Worm (Caenorhabditis elegans) whole organism, L3 larva: Measurements from ENCODE around the gene F36H12.3.
"Not testable (repeated sequence)": the region's sequence is repeated elsewhere in the genome, so short reads cannot be mapped to it uniquely, and the experiment has no call there.

Experiments used
- ama-1 ChIP-seq: fragments of 150-350 bp; optimal IDR thresholded peaks from 2 replicates; lab custom pipeline; 2018
- ceh-16 ChIP-seq: sonication (generic microtip); optimal IDR thresholded peaks from 2 replicates; lab custom pipeline; 2017; ENCODE audit warnings: missing biosample characterization, missing genetic modification characterization
- ceh-28 ChIP-seq: fragments of 150-350 bp; optimal IDR thresholded peaks from 2 replicates; lab custom pipeline; 2014; ENCODE audit warnings: missing biosample characterization, missing genetic modification reagents, missing genetic modification characterization
- ceh-82 ChIP-seq: fragments of 150-350 bp; optimal IDR thresholded peaks from 2 replicates; lab custom pipeline; 2014; ENCODE audit warnings: missing biosample characterization, missing genetic modification characterization
- ceh-9 ChIP-seq: sonication (generic microtip); optimal IDR thresholded peaks from 2 replicates; lab custom pipeline; 2018; ENCODE audit warnings: missing biosample characterization, missing genetic modification characterization
- daf-12 ChIP-seq: fragments of 150-350 bp; optimal IDR thresholded peaks from 2 replicates; lab custom pipeline; 2014; ENCODE audit warnings: missing biosample characterization, missing genetic modification reagents, missing genetic modification characterization
- egl-5 ChIP-seq: fragments of 150-350 bp; optimal IDR thresholded peaks from 2 replicates; lab custom pipeline; 2017; ENCODE audit warnings: missing biosample characterization, missing genetic modification reagents, missing genetic modification characterization, inconsistent platforms
- elt-1 ChIP-seq: fragments of 150-350 bp; optimal IDR thresholded peaks from 2 replicates; lab custom pipeline; 2014; ENCODE audit warnings: missing biosample characterization, missing genetic modification characterization
- elt-2 ChIP-seq: sonication (generic microtip); optimal IDR thresholded peaks from 2 replicates; lab custom pipeline; 2016; ENCODE audit warnings: missing genetic modification reagents, mild to moderate bottlenecking, missing genetic modification characterization, missing compliant biosample characterization
- elt-3 ChIP-seq, 3 experiments: fragments of 150-350 bp in 1 of 3; sonication (generic microtip) in 2 of 3; optimal IDR thresholded peaks; 2 replicates in 2 of 3; 4 replicates in 1 of 3; lab custom pipeline; 2014 to 2017; ENCODE audit warnings: missing biosample characterization in 3 of 3, missing genetic modification characterization in 3 of 3
- eor-1 ChIP-seq, 2 experiments: fragments of 150-350 bp; optimal IDR thresholded peaks; 2 replicates each; lab custom pipeline; 2014 to 2018; ENCODE audit warnings: missing biosample characterization in 2 of 2, missing genetic modification characterization in 2 of 2
- fkh-10 ChIP-seq: sonication (generic microtip); optimal IDR thresholded peaks from 2 replicates; lab custom pipeline; 2017; ENCODE audit warnings: missing biosample characterization, missing genetic modification reagents, missing genetic modification characterization
- fkh-2 ChIP-seq: fragments of 150-350 bp; optimal IDR thresholded peaks from 2 replicates; lab custom pipeline; 2014; ENCODE audit warnings: missing biosample characterization, missing genetic modification reagents, missing genetic modification characterization
- fos-1 ChIP-seq: fragments of 150-350 bp; optimal IDR thresholded peaks from 2 replicates; lab custom pipeline; 2014; ENCODE audit warnings: missing biosample characterization, missing genetic modification characterization
- jun-1 ChIP-seq: fragments of 150-350 bp; optimal IDR thresholded peaks from 2 replicates; lab custom pipeline; 2014; ENCODE audit warnings: missing biosample characterization, missing genetic modification reagents, missing genetic modification characterization
- lin-39 ChIP-seq: fragments of 150-350 bp; optimal IDR thresholded peaks from 2 replicates; lab custom pipeline; 2018; ENCODE audit warnings: missing biosample characterization, missing genetic modification reagents, missing genetic modification characterization
- lsy-12 ChIP-seq: sonication (generic microtip); optimal IDR thresholded peaks from 2 replicates; lab custom pipeline; 2016; ENCODE audit warnings: mild to moderate bottlenecking, missing genetic modification characterization, missing compliant biosample characterization
- mdl-1 ChIP-seq: fragments of 150-350 bp; optimal IDR thresholded peaks from 2 replicates; lab custom pipeline; 2014; ENCODE audit warnings: missing biosample characterization, missing genetic modification characterization
- nhr-11 ChIP-seq: fragments of 150-350 bp; optimal IDR thresholded peaks from 2 replicates; lab custom pipeline; 2014; ENCODE audit warnings: missing biosample characterization, missing genetic modification characterization
- nhr-12 ChIP-seq: fragments of 150-350 bp; optimal IDR thresholded peaks from 2 replicates; lab custom pipeline; 2014; ENCODE audit warnings: missing biosample characterization, missing genetic modification characterization
- nhr-237 ChIP-seq: fragments of 150-350 bp; optimal IDR thresholded peaks from 2 replicates; lab custom pipeline; 2014; ENCODE audit warnings: missing biosample characterization, missing genetic modification characterization
- nhr-25 ChIP-seq: sonication (generic microtip); optimal IDR thresholded peaks from 2 replicates; lab custom pipeline; 2017; ENCODE audit warnings: missing biosample characterization, missing genetic modification characterization
- nhr-28 ChIP-seq: fragments of 150-350 bp; optimal IDR thresholded peaks from 2 replicates; lab custom pipeline; 2014; ENCODE audit warnings: missing biosample characterization, missing genetic modification characterization
- nhr-67 ChIP-seq: fragments of 150-350 bp; optimal IDR thresholded peaks from 2 replicates; lab custom pipeline; 2014; ENCODE audit warnings: missing biosample characterization, missing genetic modification characterization
- nhr-76 ChIP-seq: fragments of 150-350 bp; sonication (generic microtip); optimal IDR thresholded peaks from 5 replicates; lab custom pipeline; 2014; ENCODE audit warnings: missing biosample characterization, missing genetic modification characterization
- nhr-77 ChIP-seq: fragments of 150-350 bp; optimal IDR thresholded peaks from 2 replicates; lab custom pipeline; 2014; ENCODE audit warnings: missing biosample characterization, missing genetic modification characterization
- pha-4 ChIP-seq: fragments of 150-350 bp; optimal IDR thresholded peaks from 2 replicates; lab custom pipeline; 2014; ENCODE audit warnings: missing biosample characterization, missing genetic modification reagents, missing genetic modification characterization
- pqm-1 ChIP-seq: fragments of 150-350 bp; optimal IDR thresholded peaks from 2 replicates; lab custom pipeline; 2017; ENCODE audit warnings: missing biosample characterization, missing genetic modification characterization, inconsistent platforms
- sea-2 ChIP-seq: fragments of 150-350 bp; sonication (generic microtip); optimal IDR thresholded peaks from 4 replicates; lab custom pipeline; 2014; ENCODE audit warnings: missing biosample characterization, missing genetic modification reagents, missing genetic modification characterization
- skn-1 ChIP-seq: fragments of 150-350 bp; optimal IDR thresholded peaks from 2 replicates; lab custom pipeline; 2014; ENCODE audit warnings: missing biosample characterization, missing genetic modification characterization
- snpc-4 ChIP-seq: fragments of 150-350 bp; optimal IDR thresholded peaks from 2 replicates; lab custom pipeline; 2014; ENCODE audit warnings: missing biosample characterization, missing genetic modification characterization
- unc-62 ChIP-seq: fragments of 150-350 bp; sonication (generic microtip); optimal IDR thresholded peaks from 4 replicates; lab custom pipeline; 2014; ENCODE audit warnings: missing biosample characterization, missing genetic modification reagents, missing genetic modification characterization
- zag-1 ChIP-seq: fragments of 150-350 bp; optimal IDR thresholded peaks from 2 replicates; lab custom pipeline; 2014; ENCODE audit warnings: missing biosample characterization, missing genetic modification characterization
- ztf-11 ChIP-seq: fragments of 150-350 bp; optimal IDR thresholded peaks from 2 replicates; lab custom pipeline; 2014; ENCODE audit warnings: missing biosample characterization, missing genetic modification characterization

The F36H12.3 gene

ce11 chrIV:5288932-5289331, 16.3 kb downstream of the F36H12.3 start:
- no peak for TF ChIP-seq zag-1
- TF ChIP-seq elt-3 (tag; optimal IDR thresholded peaks at IDR 0.05; lab: Kevin White, UChicago): no peak
- TF ChIP-seq ztf-11: no peak
- no peak for TF ChIP-seq fos-1 (tag; lab: Kevin White, UChicago)

ce11 chrIV:5290547-5290946, 17.9 kb downstream of the F36H12.3 start, which contains the start of gene nlp-47:
TSS of gene nlp-47 (plus strand) at chrIV:5290847.
- TF ChIP-seq ceh-9 (no peak), ama-1 (no peak), elt-3 (tag; optimal IDR thresholded peaks at IDR 0.05; lab: Kevin White, UChicago) (no peak), ceh-28 (tag; lab: Kevin White, UChicago) (no peak), ceh-16 (tag; lab: Kevin White, UChicago) (no peak), fkh-2 (tag; lab: Kevin White, UChicago) (no peak), unc-62 (no peak), nhr-28 (tag; lab: Kevin White, UChicago) (no peak), nhr-11 (tag; lab: Kevin White, UChicago) (no peak), elt-2 (tag; lab: Kevin White, UChicago) (no peak), ceh-82 (tag; lab: Kevin White, UChicago) (no peak), egl-5 (tag; lab: Kevin White, UChicago) (no peak), daf-12 (tag; lab: Kevin White, UChicago) (no peak), zag-1 (no peak), pqm-1 (tag; lab: Kevin White, UChicago) (no peak)

- no peak for TF ChIP-seq nhr-12 (tag; lab: Kevin White, UChicago)
- TF ChIP-seq skn-1 (tag; lab: Kevin White, UChicago): no peak
- no peak for TF ChIP-seq elt-3 (tag; optimal IDR thresholded peaks at IDR 0.05; lab: Kevin White, UChicago)
- no peak for TF ChIP-seq nhr-11 (tag; lab: Kevin White, UChicago)
- TF ChIP-seq nhr-77 (tag; lab: Kevin White, UChicago): no peak
- no peak for TF ChIP-seq elt-1 (tag; lab: Kevin White, UChicago)
- no peak for TF ChIP-seq snpc-4 (tag; lab: Kevin White, UChicago)
- no peak for TF ChIP-seq nhr-76 (tag; lab: Kevin White, UChicago)
- TF ChIP-seq lsy-12 (tag; lab: Kevin White, UChicago): no peak
- TF ChIP-seq zag-1: no peak
- TF ChIP-seq nhr-25 (tag; lab: Kevin White, UChicago): no peak
- no peak for TF ChIP-seq nhr-237
- TF ChIP-seq nhr-67: no peak
- TF ChIP-seq fkh-2 (tag; lab: Kevin White, UChicago): no peak
- TF ChIP-seq jun-1 (tag; lab: Kevin White, UChicago): no peak
- no peak for TF ChIP-seq fos-1 (tag; lab: Kevin White, UChicago)
- no peak for TF ChIP-seq ama-1
- TF ChIP-seq fkh-10 (GFP tag; lab: Kevin White, UChicago): no peak
These were observed 18.6 kb downstream of the F36H12.3 start for ce11 chrIV:5291207-5291606.

- TF ChIP-seq mdl-1 (no peak), pha-4 (tag; lab: Kevin White, UChicago) (no peak), snpc-4 (tag; lab: Kevin White, UChicago) (no peak), sea-2 (GFP tag; lab: Kevin White, UChicago) (no peak), lin-39 (tag; lab: Kevin White, UChicago) (no peak), eor-1 (tag; optimal IDR thresholded peaks at IDR 0.05; lab: Kevin White, UChicago) (no peak)
- TF ChIP-seq, all 47 proteins: peak for 0
These were observed 21.8 kb downstream of the F36H12.3 start for ce11 chrIV:5294467-5294866.

ce11 chrIV:5295240-5295639, 22.6 kb downstream of the F36H12.3 start, which contains the start of gene msp-51:
TSS of gene msp-51 (minus strand) at chrIV:5295340.
- not testable (repeated sequence) for TF ChIP-seq nhr-11, lsy-12, elt-1 (tag; lab: Kevin White, UChicago)
